Worm (Caenorhabditis elegans) whole organism, L1 larva: ENCODE results near the gene Y43E12A.2.

Source experiments
- alr-1 ChIP-seq: fragments of 200-800 bp; sonication (Bioruptor generic); optimal IDR thresholded peaks from 2 replicates; lab custom pipeline; 2018; ENCODE audit warnings: borderline replicate concordance, mild to moderate bottlenecking, missing genetic modification characterization, missing compliant biosample characterization
- aly-2 ChIP-seq: fragments of 150-350 bp; optimal IDR thresholded peaks from 2 replicates; lab custom pipeline; 2014; ENCODE audit warnings: missing biosample characterization, missing genetic modification characterization
- egl-27 ChIP-seq, 2 experiments: fragments of 150-350 bp in 1 of 2; sonication (generic microtip); optimal IDR thresholded peaks; 3 replicates each; lab custom pipeline; 2017 to 2018; ENCODE audit warnings: missing biosample characterization in 2 of 2, missing genetic modification characterization in 2 of 2, missing genetic modification reagents in 2 of 2
- fos-1 ChIP-seq: fragments of 150-350 bp; optimal IDR thresholded peaks from 2 replicates; lab custom pipeline; 2014; ENCODE audit warnings: missing biosample characterization, missing genetic modification characterization
- hlh-17 ChIP-seq: fragments of 200-800 bp; sonication (Bioruptor generic); optimal IDR thresholded peaks from 2 replicates; lab custom pipeline; 2018; ENCODE audit warnings: missing genetic modification characterization, mild to moderate bottlenecking, missing compliant biosample characterization, moderate library complexity, borderline replicate concordance
- hlh-4 ChIP-seq: sonication (generic microtip); optimal IDR thresholded peaks from 2 replicates; lab custom pipeline; 2016; ENCODE audit warnings: mild to moderate bottlenecking, missing genetic modification characterization, missing compliant biosample characterization
- nhr-77 ChIP-seq: fragments of 150-350 bp; optimal IDR thresholded peaks from 2 replicates; lab custom pipeline; 2014; ENCODE audit warnings: missing biosample characterization, missing genetic modification characterization
- rnt-1 ChIP-seq: sonication (generic microtip); optimal IDR thresholded peaks from 2 replicates; lab custom pipeline; 2016; ENCODE audit warnings: mild to moderate bottlenecking, missing genetic modification characterization, moderate library complexity, missing compliant biosample characterization
- skn-1 ChIP-seq: fragments of 150-350 bp; optimal IDR thresholded peaks from 2 replicates; lab custom pipeline; 2014; ENCODE audit warnings: missing biosample characterization, missing genetic modification characterization
- snu-23 ChIP-seq: sonication (generic microtip); optimal IDR thresholded peaks from 2 replicates; lab custom pipeline; 2016; ENCODE audit warnings: missing genetic modification characterization, missing compliant biosample characterization
- unc-62 ChIP-seq: fragments of 150-350 bp; optimal IDR thresholded peaks from 2 replicates; lab custom pipeline; 2014; ENCODE audit warnings: missing biosample characterization, missing genetic modification reagents, missing genetic modification characterization

- TF ChIP-seq snu-23 (GFP tag; lab: Kevin White, UChicago) (no peak), nhr-77 (no peak), hlh-17 (no peak), skn-1 (tag; lab: Kevin White, UChicago) (no peak), egl-27 (tag; optimal IDR thresholded peaks at IDR 0.05; lab: Kevin White, UChicago) (no peak), alr-1 (tag; lab: Kevin White, UChicago) (no peak), rnt-1 (tag; lab: Kevin White, UChicago) (no peak), unc-62 (GFP tag; lab: Kevin White, UChicago) (no peak), fos-1 (tag; lab: Kevin White, UChicago) (no peak), aly-2 (tag; lab: Kevin White, UChicago) (no peak), hlh-4 (no peak)
Measured at ce11 chrIV:11030117-11030516, 48.3 kb downstream of the Y43E12A.2 start.
